Fruit fly (Drosophila melanogaster): ENCODE measurements around the gene CG43774.

DNA sequence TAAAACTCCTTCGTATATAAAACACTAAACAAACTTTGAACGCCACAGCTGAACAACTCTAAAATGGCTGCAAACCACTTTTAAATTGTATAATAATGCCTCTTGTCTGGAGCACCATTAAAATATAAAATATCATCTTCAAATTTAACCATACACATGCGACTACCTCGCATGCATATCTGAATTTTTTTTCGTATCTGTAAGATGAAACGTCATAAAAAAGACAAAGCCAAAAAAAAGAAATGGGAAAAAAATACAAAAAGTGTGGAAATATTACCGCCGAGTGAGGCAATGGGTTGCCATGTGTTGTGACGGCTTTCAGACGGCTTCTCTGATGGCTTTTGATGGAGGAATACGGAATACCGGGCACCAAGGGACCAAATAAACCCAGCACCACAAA is 43.9 kb downstream of the CG43774 start:
- TF ChIP-seq Ets98B (GFP tag; IDR thresholded peaks at IDR 0.05) (no peak), CG13204 (GFP tag; optimal IDR thresholded peaks at IDR 0.05) (no peak), CG9948 (tag; optimal IDR thresholded peaks at IDR 0.05) (no peak), Snoo (tag; optimal IDR thresholded peaks at IDR 0.05) (no peak), EcR (GFP tag; optimal IDR thresholded peaks at IDR 0.05) (no peak), CG34367 (tag; optimal IDR thresholded peaks at IDR 0.05) (no peak), CG4496 (GFP tag; IDR thresholded peaks at IDR 0.05) (no peak), CG32121 (GFP tag; IDR thresholded peaks at IDR 0.05) (no peak), Pif1A (GFP tag; optimal IDR thresholded peaks at IDR 0.05) (no peak), Pif1B (GFP tag; optimal IDR thresholded peaks at IDR 0.05) (no peak), rn (GFP tag; IDR thresholded peaks at IDR 0.05) (no peak)

Measured in whole organism, pupa.